Worm (Caenorhabditis elegans) whole organism, late embryonic: ENCODE results near the gene best-17.

ENCODE experiments used
- C08G9.2 ChIP-seq: sonication (generic microtip); optimal IDR thresholded peaks from 2 replicates; lab custom pipeline; 2016; ENCODE audit warnings: mild to moderate bottlenecking, missing genetic modification characterization, moderate library complexity, missing compliant biosample characterization
- C38D4.7 ChIP-seq: fragments of 200-800 bp; sonication (Bioruptor generic); optimal IDR thresholded peaks from 2 replicates; lab custom pipeline; 2018; ENCODE audit warnings: mild to moderate bottlenecking, missing genetic modification characterization, moderate library complexity, missing compliant biosample characterization
- F13H6.1 ChIP-seq: sonication (generic microtip); optimal IDR thresholded peaks from 2 replicates; lab custom pipeline; 2016; ENCODE audit warnings: missing genetic modification characterization, missing compliant biosample characterization
- K09A11.1 ChIP-seq: sonication (generic microtip); optimal IDR thresholded peaks from 2 replicates; lab custom pipeline; 2017; ENCODE audit warnings: antibody characterized with exemption, mild to moderate bottlenecking, missing genetic modification characterization, missing compliant biosample characterization; ENCODE audit not compliant: insufficient read depth
- T23F11.4 ChIP-seq: fragments of 200-800 bp; sonication (Bioruptor generic); optimal IDR thresholded peaks from 2 replicates; lab custom pipeline; 2018; ENCODE audit warnings: mild to moderate bottlenecking, missing genetic modification characterization, missing compliant biosample characterization
- ceh-14 ChIP-seq: sonication (generic microtip); optimal IDR thresholded peaks from 2 replicates; lab custom pipeline; 2016; ENCODE audit warnings: missing genotype, missing genetic modification characterization, missing compliant biosample characterization
- ceh-18 ChIP-seq: sonication (generic microtip); optimal IDR thresholded peaks from 2 replicates; lab custom pipeline; 2016; ENCODE audit warnings: missing genetic modification characterization, missing compliant biosample characterization
- ceh-2 ChIP-seq: sonication (generic microtip); optimal IDR thresholded peaks from 2 replicates; lab custom pipeline; 2016; ENCODE audit warnings: missing genotype, missing genetic modification characterization, missing compliant biosample characterization
- ceh-22 ChIP-seq: sonication (generic microtip); optimal IDR thresholded peaks from 2 replicates; lab custom pipeline; 2017; ENCODE audit warnings: missing biosample characterization, missing genetic modification characterization
- ceh-30 ChIP-seq: fragments of 150-350 bp; optimal IDR thresholded peaks from 2 replicates; lab custom pipeline; 2014; ENCODE audit warnings: missing biosample characterization, missing genetic modification characterization
- ceh-34 ChIP-seq: sonication (generic microtip); optimal IDR thresholded peaks from 2 replicates; lab custom pipeline; 2016; ENCODE audit warnings: mild to moderate bottlenecking, missing genetic modification characterization, missing compliant biosample characterization
- dmd-4 ChIP-seq: sonication (generic microtip); optimal IDR thresholded peaks from 2 replicates; lab custom pipeline; 2016; ENCODE audit warnings: borderline replicate concordance, missing genetic modification characterization, missing compliant biosample characterization
- ets-4 ChIP-seq: sonication (generic microtip); optimal IDR thresholded peaks from 2 replicates; lab custom pipeline; 2016; ENCODE audit warnings: missing genetic modification characterization, missing compliant biosample characterization
- eyg-1 ChIP-seq: sonication (generic microtip); optimal IDR thresholded peaks from 2 replicates; lab custom pipeline; 2016; ENCODE audit warnings: missing genotype, missing genetic modification characterization, missing compliant biosample characterization
- fax-1 ChIP-seq: sonication (generic microtip); optimal IDR thresholded peaks from 2 replicates; lab custom pipeline; 2016; ENCODE audit warnings: missing genotype, missing genetic modification characterization, missing compliant biosample characterization
- hlh-13 ChIP-seq: fragments of 200-800 bp; sonication (Bioruptor generic); optimal IDR thresholded peaks from 2 replicates; lab custom pipeline; 2018; ENCODE audit warnings: mild to moderate bottlenecking, missing genetic modification characterization, missing compliant biosample characterization
- hlh-15 ChIP-seq: sonication (generic microtip); optimal IDR thresholded peaks from 2 replicates; lab custom pipeline; 2016; ENCODE audit warnings: missing genetic modification characterization, missing compliant biosample characterization
- hlh-30 ChIP-seq: sonication (generic microtip); optimal IDR thresholded peaks from 2 replicates; lab custom pipeline; 2017; ENCODE audit warnings: antibody characterized with exemption, missing genetic modification characterization, missing compliant biosample characterization; ENCODE audit not compliant: insufficient read depth
- hlh-6 ChIP-seq: sonication (generic microtip); optimal IDR thresholded peaks from 2 replicates; lab custom pipeline; 2016; ENCODE audit warnings: missing genotype, missing genetic modification characterization, missing compliant biosample characterization
- madf-2 ChIP-seq: sonication (generic microtip); optimal IDR thresholded peaks from 2 replicates; lab custom pipeline; 2017; ENCODE audit warnings: missing genetic modification characterization, missing compliant biosample characterization
- nfya-1 ChIP-seq: sonication (generic microtip); optimal IDR thresholded peaks from 2 replicates; lab custom pipeline; 2017; ENCODE audit warnings: missing genetic modification characterization, mild to moderate bottlenecking, missing compliant biosample characterization, antibody characterized with exemption, moderate library complexity
- nhr-232 ChIP-seq: sonication (generic microtip); optimal IDR thresholded peaks from 2 replicates; lab custom pipeline; 2016; ENCODE audit warnings: missing genetic modification characterization, missing compliant biosample characterization
- npax-4 ChIP-seq: sonication (generic microtip); optimal IDR thresholded peaks from 2 replicates; lab custom pipeline; 2016; ENCODE audit warnings: missing genetic modification characterization, missing compliant biosample characterization
- pat-9 ChIP-seq: fragments of 200-800 bp; sonication (Bioruptor generic); optimal IDR thresholded peaks from 2 replicates; lab custom pipeline; 2018; ENCODE audit warnings: mild to moderate bottlenecking, missing genetic modification characterization, moderate library complexity, missing compliant biosample characterization
- pax-1 ChIP-seq: fragments of 150-350 bp; optimal IDR thresholded peaks from 2 replicates; lab custom pipeline; 2014; ENCODE audit warnings: missing biosample characterization, missing genetic modification characterization
- pros-1 ChIP-seq: fragments of 150-350 bp; optimal IDR thresholded peaks from 2 replicates; lab custom pipeline; 2014; ENCODE audit warnings: missing biosample characterization, missing genetic modification reagents, missing genetic modification characterization
- ref-2 ChIP-seq: sonication (generic microtip); optimal IDR thresholded peaks from 2 replicates; lab custom pipeline; 2016; ENCODE audit warnings: missing genetic modification characterization, missing compliant biosample characterization
- sox-2 ChIP-seq: fragments of 200-800 bp; sonication (Bioruptor generic); IDR thresholded peaks from 2 replicates; pipeline ENCODE4 v1.3.6; 2022; ENCODE audit warnings: missing genetic modification reagents, missing genetic modification characterization, missing compliant biosample characterization
- sox-4 ChIP-seq: sonication (generic microtip); optimal IDR thresholded peaks from 2 replicates; lab custom pipeline; 2017; ENCODE audit warnings: mild to moderate bottlenecking, missing genetic modification characterization, inconsistent platforms, missing compliant biosample characterization
- syd-9 ChIP-seq: sonication (generic microtip); optimal IDR thresholded peaks from 2 replicates; lab custom pipeline; 2016; ENCODE audit warnings: mild to moderate bottlenecking, missing genetic modification characterization, moderate library complexity, missing compliant biosample characterization
- tbx-2 ChIP-seq: sonication (generic microtip); optimal IDR thresholded peaks from 2 replicates; lab custom pipeline; 2016; ENCODE audit warnings: missing genetic modification characterization, missing compliant biosample characterization
- tbx-7 ChIP-seq: sonication (generic microtip); optimal IDR thresholded peaks from 2 replicates; lab custom pipeline; 2016; ENCODE audit warnings: missing genotype, missing genetic modification characterization, missing compliant biosample characterization
- unc-42 ChIP-seq: sonication (generic microtip); optimal IDR thresholded peaks from 2 replicates; lab custom pipeline; 2016; ENCODE audit warnings: missing genotype, missing genetic modification characterization, missing compliant biosample characterization
- unc-55 ChIP-seq: sonication (generic microtip); optimal IDR thresholded peaks from 2 replicates; lab custom pipeline; 2017; ENCODE audit warnings: missing biosample characterization, missing genetic modification reagents, missing genetic modification characterization
- unc-86 ChIP-seq: sonication (generic microtip); optimal IDR thresholded peaks from 2 replicates; lab custom pipeline; 2016; ENCODE audit warnings: missing genetic modification characterization, missing compliant biosample characterization
- zip-5 ChIP-seq: sonication (generic microtip); optimal IDR thresholded peaks from 2 replicates; lab custom pipeline; 2016; ENCODE audit warnings: missing genetic modification characterization, missing compliant biosample characterization
- ztf-16 ChIP-seq: sonication (generic microtip); optimal IDR thresholded peaks from 2 replicates; lab custom pipeline; 2017; ENCODE audit warnings: missing genetic modification characterization, missing compliant biosample characterization

Gene best-17

DNA sequence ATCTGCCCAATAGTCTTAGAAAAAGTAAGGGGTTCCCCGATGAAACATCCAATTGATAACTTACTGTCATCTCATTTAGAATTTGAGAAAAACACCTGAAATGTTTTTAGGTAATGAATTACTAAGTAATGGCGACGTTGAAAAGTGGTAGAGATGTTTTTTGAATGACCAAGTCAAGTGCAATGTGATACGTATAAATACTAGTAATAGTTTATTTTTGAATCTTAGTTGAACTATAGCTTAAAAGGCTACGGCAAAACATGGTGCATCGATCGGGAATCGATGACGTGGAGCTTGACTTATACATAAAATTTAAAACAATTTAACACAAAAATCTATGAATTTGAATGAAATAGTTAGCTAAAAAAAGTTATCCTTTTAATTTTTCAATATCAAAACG, at the start of gene best-17:
Gene best-17, minus strand, starts transcription at position 101 of the 400 bp plus-strand sequence.
- no peak for TF ChIP-seq F13H6.1 (tag; lab: Kevin White, UChicago)
- TF ChIP-seq madf-2: no peak
- TF ChIP-seq zip-5 (tag; lab: Kevin White, UChicago): no peak
- TF ChIP-seq dmd-4 (tag; lab: Kevin White, UChicago): no peak
- no peak for TF ChIP-seq pros-1 (tag; lab: Kevin White, UChicago)
- TF ChIP-seq ceh-34 (tag; lab: Kevin White, UChicago): no peak
- TF ChIP-seq ceh-14 (tag; lab: Kevin White, UChicago): no peak
- no peak for TF ChIP-seq syd-9 (tag; lab: Kevin White, UChicago)
- no peak for TF ChIP-seq ceh-22 (tag; lab: Kevin White, UChicago)
- TF ChIP-seq ets-4 (tag; lab: Kevin White, UChicago): no peak
- TF ChIP-seq unc-86 (tag; lab: Kevin White, UChicago): no peak
- no peak for TF ChIP-seq ceh-2 (tag; lab: Kevin White, UChicago)
- TF ChIP-seq hlh-13 (GFP tag; lab: Kevin White, UChicago): no peak
- no peak for TF ChIP-seq hlh-15
- TF ChIP-seq unc-42 (tag; lab: Kevin White, UChicago): no peak
- TF ChIP-seq tbx-7 (tag; lab: Kevin White, UChicago): no peak
- no peak for TF ChIP-seq K09A11.1 (tag; lab: Kevin White, UChicago)
- no peak for TF ChIP-seq pax-1 (tag; lab: Kevin White, UChicago)
- TF ChIP-seq C38D4.7 (GFP tag; lab: Kevin White, UChicago): no peak

ce11 chrIII:658357-658756, 48.9 kb upstream of the best-17 start, which contains the start of gene C09F5.1:
Gene C09F5.1, plus strand, starts transcription at chrIII:658709.
- peak; percentile 6 for TF ChIP-seq nfya-1 (tag; lab: Kevin White, UChicago)
- TF ChIP-seq ztf-16 (tag; lab: Kevin White, UChicago): no peak

DNA sequence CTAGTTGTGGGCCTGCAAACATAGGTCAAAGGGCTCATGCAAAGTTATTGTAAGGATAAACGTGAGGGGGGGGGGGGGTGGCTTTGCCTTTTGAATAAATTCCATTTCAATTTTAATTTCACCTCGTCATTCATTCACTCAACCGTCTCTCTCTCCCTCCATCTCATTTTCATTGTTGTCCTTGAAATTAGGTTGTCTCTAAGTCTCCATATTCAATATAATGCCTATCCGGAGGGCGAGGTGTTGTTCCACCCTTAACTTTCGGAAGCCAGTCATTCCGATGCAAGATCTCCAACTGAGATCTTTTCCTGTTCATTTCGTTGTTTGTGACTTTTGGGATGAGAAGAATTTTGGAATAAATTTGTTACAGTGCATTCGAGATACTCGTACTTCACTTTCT, 47.8 kb upstream of the best-17 start:
- TF ChIP-seq unc-42 (tag; lab: Kevin White, UChicago) (peak; percentile 6), nhr-232 (no peak), hlh-13 (GFP tag; lab: Kevin White, UChicago) (no peak), ets-4 (tag; lab: Kevin White, UChicago) (no peak), madf-2 (no peak), hlh-6 (tag; lab: Kevin White, UChicago) (no peak), F13H6.1 (tag; lab: Kevin White, UChicago) (no peak), sox-4 (no peak), T23F11.4 (GFP tag; lab: Kevin White, UChicago) (no peak)

DNA sequence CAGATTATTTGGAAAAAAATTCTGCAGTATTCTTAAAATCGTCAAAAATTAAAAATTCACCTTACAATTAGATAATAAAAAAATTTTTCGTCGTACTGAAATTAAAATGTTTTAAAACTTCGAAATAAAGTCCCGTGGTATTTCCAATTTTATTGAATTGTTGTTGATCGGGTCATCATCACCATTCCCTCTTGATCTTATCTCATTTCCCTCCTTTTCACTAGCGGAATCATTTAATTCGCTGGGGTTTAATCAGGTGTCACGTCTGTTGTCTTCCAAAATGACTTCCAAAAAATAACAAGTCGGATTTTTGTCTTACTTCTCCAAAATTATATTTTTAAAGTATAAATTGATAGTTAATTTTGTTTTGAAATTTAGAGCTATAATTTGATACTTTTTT, 47.2 kb upstream of the best-17 start:
- TF ChIP-seq ref-2 (tag; lab: Kevin White, UChicago) (no peak), zip-5 (tag; lab: Kevin White, UChicago) (no peak), ceh-30 (no peak)
- TF ChIP-seq, all 69 proteins: peak for 0

DNA sequence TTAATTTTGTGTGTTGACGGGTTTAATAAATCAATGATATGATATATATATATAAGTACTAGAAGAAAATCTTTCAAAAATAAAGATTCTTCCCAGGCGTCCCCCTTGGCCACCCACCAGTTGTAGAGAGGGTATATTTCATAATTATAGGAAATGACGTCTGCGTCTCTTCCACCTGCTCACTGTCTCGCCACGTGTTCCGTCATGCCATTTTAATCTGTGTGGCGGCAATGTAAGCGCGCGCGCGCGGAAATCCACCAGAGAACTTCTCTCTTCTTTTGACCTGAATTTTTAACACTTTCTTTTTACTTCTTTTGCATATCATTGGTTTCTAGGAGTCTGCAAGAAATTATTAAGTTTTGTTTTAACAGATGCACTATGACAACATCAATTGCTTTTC, 44.9 kb upstream of the best-17 start:
- TF ChIP-seq fax-1 (tag; lab: Kevin White, UChicago): no peak
- TF ChIP-seq unc-42 (tag; lab: Kevin White, UChicago): no peak
- no peak for TF ChIP-seq ets-4 (tag; lab: Kevin White, UChicago)
- no peak for TF ChIP-seq C08G9.2 (tag; lab: Kevin White, UChicago)
- no peak for TF ChIP-seq ceh-30
- TF ChIP-seq ref-2 (tag; lab: Kevin White, UChicago): peak; percentile 22
- no peak for TF ChIP-seq tbx-2 (tag; lab: Kevin White, UChicago)
- TF ChIP-seq pat-9 (tag; lab: Kevin White, UChicago): no peak
- no peak for TF ChIP-seq ceh-18 (tag; lab: Kevin White, UChicago)
- TF ChIP-seq eyg-1 (tag; lab: Kevin White, UChicago): no peak
- peak; percentile 4 for TF ChIP-seq hlh-30 (tag; lab: Kevin White, UChicago)
- TF ChIP-seq npax-4 (tag; lab: Kevin White, UChicago): no peak
- TF ChIP-seq sox-2: no peak
- no peak for TF ChIP-seq ceh-34 (tag; lab: Kevin White, UChicago)
- no peak for TF ChIP-seq pax-1 (tag; lab: Kevin White, UChicago)
- no peak for TF ChIP-seq unc-55 (GFP tag; lab: Kevin White, UChicago)
- no peak for TF ChIP-seq syd-9 (tag; lab: Kevin White, UChicago)
